Fruit fly (Drosophila melanogaster): ENCODE results near the gene Ack.

dm6 chr3L:4081243-4081642 is 26.7 kb upstream of the Ack start:
- TF ChIP-seq Opbp (GFP tag; IDR thresholded peaks at IDR 0.05; ENCODE audit: partially characterized antibody) (no peak), Doc3 (GFP tag; IDR thresholded peaks at IDR 0.05; ENCODE audit: partially characterized antibody) (no peak)

Measured in whole organism, embryonic.